Worm (Caenorhabditis elegans) whole organism, L3 larva: ENCODE data around the gene pitr-4.

ENCODE experiments used
- elt-2 ChIP-seq: sonication (generic microtip); optimal IDR thresholded peaks from 2 replicates; lab custom pipeline; 2016; ENCODE audit warnings: missing genetic modification reagents, mild to moderate bottlenecking, missing genetic modification characterization, missing compliant biosample characterization
- nhr-12 ChIP-seq: fragments of 150-350 bp; optimal IDR thresholded peaks from 2 replicates; lab custom pipeline; 2014; ENCODE audit warnings: missing biosample characterization, missing genetic modification characterization
- nhr-23 ChIP-seq: fragments of 150-350 bp; optimal IDR thresholded peaks from 2 replicates; lab custom pipeline; 2014; ENCODE audit warnings: missing biosample characterization, missing genetic modification reagents, missing genetic modification characterization
- pha-4 ChIP-seq: fragments of 150-350 bp; optimal IDR thresholded peaks from 2 replicates; lab custom pipeline; 2014; ENCODE audit warnings: missing biosample characterization, missing genetic modification reagents, missing genetic modification characterization
- unc-39 ChIP-seq: sonication (generic microtip); optimal IDR thresholded peaks from 4 replicates; lab custom pipeline; 2017; ENCODE audit warnings: missing biosample characterization, missing genetic modification characterization

DNA sequence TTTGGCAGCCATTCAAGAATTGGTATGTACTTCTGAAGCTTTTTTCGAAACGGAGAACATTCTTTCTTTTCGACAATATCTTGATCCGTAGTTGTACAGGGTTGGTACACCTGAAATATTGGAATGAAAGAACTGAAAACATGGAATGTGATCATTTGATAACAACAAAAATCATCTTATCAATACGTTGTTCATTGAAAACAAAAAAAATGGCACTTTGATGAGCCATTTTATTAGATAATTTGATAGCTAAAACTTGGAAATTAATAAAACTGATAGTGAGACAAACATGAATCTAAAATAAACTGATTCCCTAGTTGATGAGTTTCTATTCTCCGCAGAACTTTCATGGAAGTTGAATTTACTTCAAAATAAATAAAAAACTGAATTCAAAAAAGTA is 11.1 kb upstream of the pitr-4 start:
- TF ChIP-seq pha-4 (tag; lab: Kevin White, UChicago) (no peak), nhr-12 (tag; lab: Kevin White, UChicago) (no peak), nhr-23 (tag; lab: Kevin White, UChicago) (no peak), unc-39 (tag; lab: Kevin White, UChicago) (no peak), elt-2 (tag; lab: Kevin White, UChicago) (peak; percentile 70)
